Fruit fly (Drosophila melanogaster) whole organism, embryonic: Measurements from ENCODE around the gene Tet.

Experiments used
- Asciz ChIP-seq: fragments of 200-800 bp; sonication (Bioruptor generic); optimal IDR thresholded peaks from 2 replicates; lab custom pipeline; 2017; ENCODE audit warnings: missing biosample characterization, mild to moderate bottlenecking, missing genetic modification characterization, missing genetic modification reagents
- B-H2 ChIP-seq: fragments of 200-800 bp; sonication (Bioruptor generic); optimal IDR thresholded peaks from 2 replicates; lab custom pipeline; 2018; ENCODE audit warnings: missing biosample characterization, mild to moderate bottlenecking, missing genetic modification characterization
- CG10366 ChIP-seq: fragments of 200-800 bp; sonication (Bioruptor generic); IDR thresholded peaks from 2 replicates; pipeline ENCODE4 v1.3.6; 2022; ENCODE audit warnings: missing biosample characterization, missing genetic modification characterization
- CG11085 ChIP-seq: fragments of 200-800 bp; sonication (Bioruptor generic); IDR thresholded peaks from 2 replicates; pipeline ENCODE4 v1.3.6; 2022; ENCODE audit warnings: missing biosample characterization, missing genetic modification characterization
- CG12071 ChIP-seq: fragments of 200-800 bp; sonication (Bioruptor generic); optimal IDR thresholded peaks from 3 replicates; lab custom pipeline; 2018; ENCODE audit warnings: missing biosample characterization, mild to moderate bottlenecking, missing genetic modification characterization
- CG12219 ChIP-seq: fragments of 200-800 bp; sonication (Bioruptor generic); optimal IDR thresholded peaks from 3 replicates; lab custom pipeline; 2018; ENCODE audit warnings: missing biosample characterization, mild to moderate bottlenecking, missing genetic modification characterization
- CG17186 ChIP-seq: fragments of 200-800 bp; sonication (Bioruptor generic); optimal IDR thresholded peaks from 3 replicates; lab custom pipeline; 2017; ENCODE audit warnings: missing biosample characterization, missing genetic modification reagents, missing genetic modification characterization
- CG17361 ChIP-seq: fragments of 200-800 bp; sonication (Bioruptor generic); IDR thresholded peaks from 3 replicates; pipeline ENCODE4 v1.3.6; 2022; ENCODE audit warnings: missing biosample characterization, missing genetic modification characterization
- CG1792 ChIP-seq: fragments of 200-800 bp; sonication (Bioruptor generic); optimal IDR thresholded peaks from 2 replicates; lab custom pipeline; 2016; ENCODE audit warnings: missing biosample characterization, missing genetic modification characterization
- CG2120 ChIP-seq: fragments of 200-800 bp; sonication (Bioruptor generic); optimal IDR thresholded peaks from 3 replicates; lab custom pipeline; 2016; ENCODE audit warnings: missing biosample characterization, missing genetic modification characterization
- CG42726 ChIP-seq: fragments of 200-800 bp; sonication (Bioruptor generic); IDR thresholded peaks from 2 replicates; pipeline ENCODE4 v1.3.6; 2022; ENCODE audit warnings: missing biosample characterization, missing genetic modification characterization; ENCODE audit not compliant: partially characterized antibody
- CG4707 ChIP-seq: fragments of 200-800 bp; sonication (Bioruptor generic); optimal IDR thresholded peaks from 2 replicates; lab custom pipeline; 2018; ENCODE audit warnings: missing biosample characterization, mild to moderate bottlenecking, missing genetic modification characterization, moderate library complexity
- CG6254 ChIP-seq: fragments of 200-800 bp; sonication (Bioruptor generic); optimal IDR thresholded peaks from 3 replicates; lab custom pipeline; 2017; ENCODE audit warnings: mild to moderate bottlenecking, missing biosample characterization, missing genetic modification reagents, missing genetic modification characterization
- CG7556 ChIP-seq: fragments of 200-800 bp; sonication (Bioruptor generic); optimal IDR thresholded peaks from 2 replicates; lab custom pipeline; 2017; ENCODE audit warnings: missing biosample characterization, mild to moderate bottlenecking, missing genetic modification characterization
- Chrac-16 ChIP-seq: fragments of 200-800 bp; sonication (Bioruptor generic); optimal IDR thresholded peaks from 3 replicates; lab custom pipeline; 2016; ENCODE audit warnings: missing biosample characterization, missing genetic modification characterization
- Dad ChIP-seq: fragments of 200-800 bp; sonication (Bioruptor generic); optimal IDR thresholded peaks from 3 replicates; lab custom pipeline; 2016; ENCODE audit warnings: missing biosample characterization, missing genetic modification characterization
- Drgx ChIP-seq: fragments of 200-800 bp; sonication (Bioruptor generic); IDR thresholded peaks from 2 replicates; pipeline ENCODE4 v1.3.6; 2022; ENCODE audit warnings: missing biosample characterization, missing genetic modification characterization
- Med ChIP-seq: fragments of 200-800 bp; sonication (Bioruptor generic); peaks from one replicate; lab custom pipeline; 2016; ENCODE audit warnings: missing biosample characterization, missing genetic modification characterization, mild to moderate bottlenecking, inconsistent platforms, moderate library complexity
- Pdp1 ChIP-seq, 2 experiments: fragments of 200-800 bp; sonication (Bioruptor generic); optimal IDR thresholded peaks; 3 replicates each; lab custom pipeline; 2016; ENCODE audit warnings: missing biosample characterization in 2 of 2, missing genetic modification characterization in 2 of 2, mild to moderate bottlenecking in 1 of 2, moderate library complexity in 1 of 2
- Side ChIP-seq: fragments of 200-800 bp; sonication (Bioruptor generic); optimal IDR thresholded peaks from 2 replicates; lab custom pipeline; 2016; ENCODE audit warnings: missing biosample characterization, missing genetic modification characterization
- Six4 ChIP-seq: fragments of 200-800 bp; sonication (Bioruptor generic); optimal IDR thresholded peaks from 2 replicates; lab custom pipeline; 2016; ENCODE audit warnings: missing biosample characterization, missing genetic modification characterization
- ato ChIP-seq: fragments of 200-800 bp; sonication (Bioruptor generic); IDR thresholded peaks from 2 replicates; pipeline ENCODE4 v1.3.6; 2022; ENCODE audit warnings: missing biosample characterization, missing genetic modification characterization; ENCODE audit not compliant: partially characterized antibody
- bigmax ChIP-seq: fragments of 200-800 bp; sonication (Bioruptor generic); optimal IDR thresholded peaks from 2 replicates; lab custom pipeline; 2018; ENCODE audit warnings: missing biosample characterization, mild to moderate bottlenecking, missing genetic modification characterization
- bsh ChIP-seq, 2 experiments: fragments of 200-800 bp; sonication (Bioruptor generic); optimal IDR thresholded peaks; 2 replicates each; lab custom pipeline; 2017 to 2018; ENCODE audit warnings: mild to moderate bottlenecking in 2 of 2, missing biosample characterization in 2 of 2, missing genetic modification characterization in 2 of 2, moderate library complexity in 1 of 2
- corto ChIP-seq: fragments of 200-800 bp; sonication (Bioruptor generic); optimal IDR thresholded peaks from 2 replicates; lab custom pipeline; 2016; ENCODE audit warnings: missing biosample characterization, mild to moderate bottlenecking, missing genetic modification characterization, moderate library complexity
- gce ChIP-seq: fragments of 200-800 bp; sonication (Bioruptor generic); IDR thresholded peaks from 3 replicates; pipeline ENCODE4 v1.3.6; 2022; ENCODE audit warnings: missing biosample characterization, missing genetic modification characterization
- grau ChIP-seq: fragments of 200-800 bp; optimal IDR thresholded peaks from 3 replicates; lab custom pipeline; 2019; ENCODE audit warnings: missing biosample characterization, mild to moderate bottlenecking, missing genetic modification characterization, moderate library complexity
- gsb-n ChIP-seq: fragments of 200-800 bp; sonication (Bioruptor generic); optimal IDR thresholded peaks from 3 replicates; lab custom pipeline; 2018; ENCODE audit warnings: missing biosample characterization, mild to moderate bottlenecking, missing genetic modification characterization
- jumu ChIP-seq: fragments of 200-800 bp; sonication (Bioruptor generic); optimal IDR thresholded peaks from 3 replicates; lab custom pipeline; 2016; ENCODE audit warnings: missing biosample characterization, missing genetic modification characterization
- klu ChIP-seq: fragments of 200-800 bp; sonication (Bioruptor generic); IDR thresholded peaks from 2 replicates; pipeline ENCODE4 v1.3.6; 2022; ENCODE audit warnings: missing biosample characterization, missing genetic modification characterization
- nom ChIP-seq: fragments of 200-800 bp; sonication (Bioruptor generic); optimal IDR thresholded peaks from 2 replicates; lab custom pipeline; 2017; ENCODE audit warnings: missing biosample characterization, missing genetic modification characterization, mild to moderate bottlenecking, moderate library complexity, missing genetic modification reagents
- p53 ChIP-seq: fragments of 200-800 bp; sonication (Bioruptor generic); optimal IDR thresholded peaks from 2 replicates; lab custom pipeline; 2016; ENCODE audit warnings: missing biosample characterization, missing genetic modification characterization
- prd ChIP-seq, 3 experiments: fragments of >200 bp in 2 of 3; fragments of 200-800 bp in 1 of 3; sonication (Bioruptor generic) in 1 of 3; optimal IDR thresholded peaks in 2 of 3; IDR thresholded peaks in 1 of 3; 2 replicates in 2 of 3; 3 replicates in 1 of 3; pipeline versions ENCODE4 v1.3.6 to Lab custom; 2017 to 2022; ENCODE audit warnings: missing biosample characterization in 1 of 3, missing genetic modification characterization in 1 of 3
- sd ChIP-seq: fragments of 200-800 bp; sonication (Bioruptor generic); optimal IDR thresholded peaks from 3 replicates; lab custom pipeline; 2018; ENCODE audit warnings: missing biosample characterization, mild to moderate bottlenecking, missing genetic modification characterization, moderate library complexity
- sna ChIP-seq: fragments of 200-800 bp; sonication (Bioruptor generic); IDR thresholded peaks from 2 replicates; pipeline ENCODE4 v1.3.6; 2022; ENCODE audit warnings: missing biosample characterization, missing genetic modification characterization; ENCODE audit not compliant: partially characterized antibody
- sr ChIP-seq: fragments of 200-800 bp; sonication (Bioruptor generic); IDR thresholded peaks from 3 replicates; pipeline ENCODE4 v1.3.6; 2022; ENCODE audit warnings: missing biosample characterization, missing genetic modification characterization
- stwl ChIP-seq: fragments of 200-800 bp; sonication (Bioruptor generic); optimal IDR thresholded peaks from 3 replicates; lab custom pipeline; 2018; ENCODE audit warnings: missing biosample characterization, mild to moderate bottlenecking, missing genetic modification characterization, moderate library complexity
- unc-4 ChIP-seq: fragments of 200-800 bp; sonication (Bioruptor generic); IDR thresholded peaks from 2 replicates; pipeline ENCODE4 v1.3.6; 2022; ENCODE audit warnings: missing biosample characterization, missing genetic modification characterization; ENCODE audit not compliant: partially characterized antibody

The Tet gene

DNA sequence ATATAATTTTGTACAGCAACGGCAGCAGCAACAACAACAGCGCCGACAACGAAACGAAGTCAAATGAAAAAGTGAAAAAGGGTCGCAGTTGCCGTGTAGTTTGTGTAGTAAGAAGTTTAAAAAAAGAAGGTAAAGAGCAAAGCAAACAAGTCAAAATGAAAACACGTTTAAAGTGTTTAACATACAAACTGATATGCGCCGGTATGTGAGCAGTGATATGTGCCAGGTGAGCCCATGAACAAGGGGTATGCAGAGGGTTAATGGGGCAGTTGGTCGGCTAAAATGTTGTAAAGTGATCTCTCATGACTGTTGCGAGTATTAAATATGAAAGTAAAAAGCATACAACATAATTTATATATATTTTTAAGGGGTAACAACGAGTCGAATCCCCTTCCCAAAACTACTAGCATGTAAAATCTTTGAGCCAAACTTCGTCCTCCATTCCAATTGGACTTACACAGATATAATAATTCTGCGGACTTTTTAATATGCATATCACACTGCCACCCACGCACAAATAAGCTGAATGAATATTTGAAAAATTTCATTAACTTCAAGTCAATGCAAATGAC is 72.9 kb downstream of the Tet start (continued):
- peak; percentile 9 for TF ChIP-seq grau (tag; lab: Kevin White, UChicago)
- no peak for TF ChIP-seq CG42726
- TF ChIP-seq Side (GFP tag; lab: Kevin White, UChicago), result peak; percentile 50

DNA sequence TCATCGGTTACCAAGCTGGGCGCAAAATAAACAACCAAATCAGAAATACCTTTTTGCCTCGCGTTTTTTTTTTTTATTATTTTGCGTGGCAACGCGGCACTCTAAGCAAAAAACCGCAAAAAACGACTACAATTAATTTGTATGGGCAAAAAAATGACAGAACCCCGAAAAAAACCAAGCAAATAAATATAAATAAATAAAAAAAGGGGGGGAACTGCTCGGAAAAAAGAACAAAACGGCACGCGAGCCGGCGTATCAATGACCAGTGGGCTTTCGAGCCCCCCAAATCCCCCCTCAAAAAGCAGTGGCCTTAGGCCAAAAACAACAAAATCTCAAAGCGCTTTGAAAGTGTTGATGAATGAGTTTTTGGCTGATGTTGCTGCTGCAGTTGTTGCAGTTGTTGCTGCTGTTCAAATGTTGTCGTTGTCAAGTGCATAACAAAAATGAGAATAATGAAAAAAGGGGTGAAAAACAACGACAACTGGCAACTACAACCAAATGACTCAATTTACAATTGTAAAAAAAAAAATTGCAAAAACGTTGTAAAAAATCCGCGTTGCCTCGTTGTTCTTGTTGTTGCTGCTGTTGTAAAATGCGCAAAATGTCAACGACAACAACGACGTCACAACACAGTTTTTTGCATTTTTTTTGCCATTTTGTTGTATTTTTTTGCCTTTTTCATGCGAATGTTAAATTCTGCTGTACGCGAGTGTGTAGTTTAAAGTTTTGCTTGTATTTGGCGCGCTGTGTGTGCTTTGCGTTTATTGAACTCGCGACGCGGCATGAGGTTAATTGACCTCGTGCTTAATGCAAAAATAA is 73.6 kb downstream of the Tet start:
- peak; percentile 89 for TF ChIP-seq nom (GFP tag; lab: Kevin White, UChicago)
- no peak for TF ChIP-seq CG17186
- no peak for TF ChIP-seq sna (GFP tag; lab: Robert Waterston, UW)
- no peak for TF ChIP-seq CG6254 (GFP tag; lab: Kevin White, UChicago)
- TF ChIP-seq jumu, result no peak
- TF ChIP-seq bsh (GFP tag; optimal IDR thresholded peaks at IDR 0.05; lab: Kevin White, UChicago), result peak in 1 of 2 experiments; percentile 42
- peak; percentile 30 for TF ChIP-seq corto (GFP tag; lab: Kevin White, UChicago)
- TF ChIP-seq Drgx (GFP tag; lab: Robert Waterston, UW), result peak; percentile 63
- TF ChIP-seq CG2120 (GFP tag; lab: Kevin White, UChicago), result no peak
- TF ChIP-seq klu (GFP tag; lab: Robert Waterston, UW), result no peak
- no peak for TF ChIP-seq grau (tag; lab: Kevin White, UChicago)

DNA sequence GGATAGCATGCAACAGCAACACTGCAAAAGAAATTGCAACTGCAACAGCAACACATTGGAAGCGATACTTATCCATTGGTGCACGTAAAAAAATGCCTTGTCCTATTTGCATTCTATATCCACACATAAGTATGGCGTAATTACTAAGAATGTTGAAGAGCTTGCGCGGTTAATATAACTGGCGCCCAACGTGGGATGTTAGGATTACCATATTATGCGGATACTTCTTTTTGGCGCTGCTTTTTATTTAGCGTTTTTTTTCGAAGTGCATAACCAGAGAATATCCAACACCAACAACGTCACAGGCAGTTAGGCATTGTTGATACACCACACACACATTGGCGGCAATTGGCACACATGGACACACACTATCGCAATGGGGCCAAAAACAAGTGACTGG is 76.9 kb downstream of the Tet start:
- TF ChIP-seq CG17361 (peak; percentile 72), Six4 (GFP tag; lab: Kevin White, UChicago) (no peak), B-H2 (GFP tag; lab: Kevin White, UChicago) (no peak), Chrac-16 (no peak), CG4707 (GFP tag; lab: Kevin White, UChicago) (no peak), bigmax (GFP tag; lab: Kevin White, UChicago) (no peak), Med (GFP tag; lab: Kevin White, UChicago) (peak; percentile 24), p53 (GFP tag; lab: Kevin White, UChicago) (no peak), ato (GFP tag; lab: Robert Waterston, UW) (no peak), unc-4 (no peak), CG11085 (GFP tag; lab: Robert Waterston, UW) (no peak), CG10366 (GFP tag; lab: Robert Waterston, UW) (no peak), gsb-n (no peak), bsh (GFP tag; optimal IDR thresholded peaks at IDR 0.05; lab: Kevin White, UChicago) (peak in 1 of 2 experiments; percentile 19), CG12219 (GFP tag; lab: Kevin White, UChicago) (no peak), gce (GFP tag; lab: Robert Waterston, UW) (no peak), Drgx (GFP tag; lab: Robert Waterston, UW) (peak; percentile 88), sd (no peak), CG12071 (GFP tag; lab: Kevin White, UChicago) (no peak), Dad (GFP tag; lab: Kevin White, UChicago) (no peak), prd (optimal IDR thresholded peaks at IDR 0.05; lab: Kevin White, UChicago) (no peak), prd (GFP tag; IDR thresholded peaks at IDR 0.05; lab: Robert Waterston, UW) (0 out of 3 replicates have a peak, but pooled peaks have one; percentile 7)

DNA sequence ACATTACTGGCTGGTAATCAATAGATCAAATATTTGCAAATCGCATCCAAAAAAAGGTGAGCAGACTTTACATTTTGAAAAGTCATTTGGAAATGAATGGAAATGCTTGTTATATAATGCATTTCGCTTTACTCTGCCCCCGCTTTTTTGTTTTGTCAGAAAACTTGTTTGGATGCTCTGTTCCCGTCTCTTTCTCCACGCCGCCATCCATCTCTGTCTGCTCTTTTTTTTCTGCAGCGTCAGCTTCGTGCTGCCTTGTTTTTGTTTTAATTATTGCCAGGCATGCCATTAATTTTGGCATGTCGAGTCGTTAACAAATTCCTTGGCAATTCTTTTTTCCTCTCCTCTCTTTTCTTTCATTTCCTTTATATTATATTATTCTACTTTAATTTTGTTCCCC is 77.6 kb downstream of the Tet start:
- TF ChIP-seq nom (GFP tag; lab: Kevin White, UChicago) (peak; percentile 5), Pdp1 (GFP tag; optimal IDR thresholded peaks at IDR 0.05; lab: Kevin White, UChicago) (peak in 1 of 2 experiments; percentile 89), sr (GFP tag; lab: Robert Waterston, UW) (0 out of 3 replicates have a peak, but pooled peaks have one; percentile 13), stwl (tag; lab: Kevin White, UChicago) (no peak), Asciz (peak; percentile 9), CG1792 (GFP tag; lab: Kevin White, UChicago) (no peak), CG7556 (GFP tag; lab: Kevin White, UChicago) (no peak)
